Fruit fly (Drosophila melanogaster): ENCODE data around the gene sesB.

dm6 chrX:10750676-10751075 lies 36.1 kb downstream of the sesB start:
- TF ChIP-seq cic (GFP tag; optimal IDR thresholded peaks at IDR 0.05) (no peak), Crg-1 (GFP tag; optimal IDR thresholded peaks at IDR 0.05) (no peak), kay (GFP tag; ENCODE audit: borderline replicate concordance) (no peak), CG5204 (GFP tag; optimal IDR thresholded peaks at IDR 0.05) (no peak)
